Worm (Caenorhabditis elegans) whole organism, late embryonic: ENCODE results near the gene C23H3.9.

Source experiments
- C38D4.7 ChIP-seq: fragments of 200-800 bp; sonication (Bioruptor generic); optimal IDR thresholded peaks from 2 replicates; lab custom pipeline; 2018; ENCODE audit warnings: mild to moderate bottlenecking, missing genetic modification characterization, moderate library complexity, missing compliant biosample characterization
- K02D7.2 ChIP-seq: sonication (generic microtip); optimal IDR thresholded peaks from 2 replicates; lab custom pipeline; 2017; ENCODE audit warnings: mild to moderate bottlenecking, missing genetic modification characterization, missing compliant biosample characterization
- T23F11.4 ChIP-seq: fragments of 200-800 bp; sonication (Bioruptor generic); optimal IDR thresholded peaks from 2 replicates; lab custom pipeline; 2018; ENCODE audit warnings: mild to moderate bottlenecking, missing genetic modification characterization, missing compliant biosample characterization
- ceh-18 ChIP-seq: sonication (generic microtip); optimal IDR thresholded peaks from 2 replicates; lab custom pipeline; 2016; ENCODE audit warnings: missing genetic modification characterization, missing compliant biosample characterization
- ceh-24 ChIP-seq: sonication (generic microtip); optimal IDR thresholded peaks from 2 replicates; lab custom pipeline; 2016; ENCODE audit warnings: mild to moderate bottlenecking, missing genetic modification characterization, missing compliant biosample characterization
- ceh-30 ChIP-seq: fragments of 150-350 bp; optimal IDR thresholded peaks from 2 replicates; lab custom pipeline; 2014; ENCODE audit warnings: missing biosample characterization, missing genetic modification characterization
- ceh-34 ChIP-seq: sonication (generic microtip); optimal IDR thresholded peaks from 2 replicates; lab custom pipeline; 2016; ENCODE audit warnings: mild to moderate bottlenecking, missing genetic modification characterization, missing compliant biosample characterization
- ceh-48 ChIP-seq: sonication (generic microtip); optimal IDR thresholded peaks from 2 replicates; lab custom pipeline; 2016; ENCODE audit warnings: missing genetic modification characterization, inconsistent platforms, missing compliant biosample characterization
- ceh-6 ChIP-seq: fragments of 200-800 bp; sonication (Bioruptor generic); optimal IDR thresholded peaks from 2 replicates; lab custom pipeline; 2018; ENCODE audit warnings: mild to moderate bottlenecking, missing genetic modification characterization, missing compliant biosample characterization
- ceh-9 ChIP-seq: sonication (generic microtip); optimal IDR thresholded peaks from 2 replicates; lab custom pipeline; 2016; ENCODE audit warnings: mild to moderate bottlenecking, missing genetic modification characterization, inconsistent platforms, missing compliant biosample characterization
- dmd-4 ChIP-seq: sonication (generic microtip); optimal IDR thresholded peaks from 2 replicates; lab custom pipeline; 2016; ENCODE audit warnings: borderline replicate concordance, missing genetic modification characterization, missing compliant biosample characterization
- dve-1 ChIP-seq: sonication (generic microtip); optimal IDR thresholded peaks from 2 replicates; lab custom pipeline; 2017; ENCODE audit warnings: antibody characterized with exemption, mild to moderate bottlenecking, missing genetic modification characterization, missing compliant biosample characterization
- ets-4 ChIP-seq: sonication (generic microtip); optimal IDR thresholded peaks from 2 replicates; lab custom pipeline; 2016; ENCODE audit warnings: missing genetic modification characterization, missing compliant biosample characterization
- eyg-1 ChIP-seq: sonication (generic microtip); optimal IDR thresholded peaks from 2 replicates; lab custom pipeline; 2016; ENCODE audit warnings: missing genotype, missing genetic modification characterization, missing compliant biosample characterization
- fax-1 ChIP-seq: sonication (generic microtip); optimal IDR thresholded peaks from 2 replicates; lab custom pipeline; 2016; ENCODE audit warnings: missing genotype, missing genetic modification characterization, missing compliant biosample characterization
- fkh-10 ChIP-seq: fragments of 150-350 bp; optimal IDR thresholded peaks from 2 replicates; lab custom pipeline; 2014; ENCODE audit warnings: missing biosample characterization, missing genetic modification reagents, missing genetic modification characterization
- fkh-6 ChIP-seq: sonication (generic microtip); optimal IDR thresholded peaks from 2 replicates; lab custom pipeline; 2016; ENCODE audit warnings: missing genetic modification characterization, missing compliant biosample characterization
- hlh-15 ChIP-seq: sonication (generic microtip); optimal IDR thresholded peaks from 2 replicates; lab custom pipeline; 2016; ENCODE audit warnings: missing genetic modification characterization, missing compliant biosample characterization
- hlh-30 ChIP-seq: sonication (generic microtip); optimal IDR thresholded peaks from 2 replicates; lab custom pipeline; 2017; ENCODE audit warnings: antibody characterized with exemption, missing genetic modification characterization, missing compliant biosample characterization; ENCODE audit not compliant: insufficient read depth
- hlh-6 ChIP-seq: sonication (generic microtip); optimal IDR thresholded peaks from 2 replicates; lab custom pipeline; 2016; ENCODE audit warnings: missing genotype, missing genetic modification characterization, missing compliant biosample characterization
- hlh-8 ChIP-seq: sonication (generic microtip); optimal IDR thresholded peaks from 2 replicates; lab custom pipeline; 2016; ENCODE audit warnings: missing genotype, missing genetic modification characterization, missing compliant biosample characterization
- madf-2 ChIP-seq: sonication (generic microtip); optimal IDR thresholded peaks from 2 replicates; lab custom pipeline; 2017; ENCODE audit warnings: missing genetic modification characterization, missing compliant biosample characterization
- nfya-1 ChIP-seq: sonication (generic microtip); optimal IDR thresholded peaks from 2 replicates; lab custom pipeline; 2017; ENCODE audit warnings: missing genetic modification characterization, mild to moderate bottlenecking, missing compliant biosample characterization, antibody characterized with exemption, moderate library complexity
- pax-1 ChIP-seq: fragments of 150-350 bp; optimal IDR thresholded peaks from 2 replicates; lab custom pipeline; 2014; ENCODE audit warnings: missing biosample characterization, missing genetic modification characterization
- pha-2 ChIP-seq: sonication (generic microtip); optimal IDR thresholded peaks from 2 replicates; lab custom pipeline; 2017; ENCODE audit warnings: mild to moderate bottlenecking, missing genetic modification characterization, missing compliant biosample characterization
- pqm-1 ChIP-seq: sonication (generic microtip); optimal IDR thresholded peaks from 2 replicates; lab custom pipeline; 2016; ENCODE audit warnings: missing genetic modification characterization, missing compliant biosample characterization
- pros-1 ChIP-seq: fragments of 150-350 bp; optimal IDR thresholded peaks from 2 replicates; lab custom pipeline; 2014; ENCODE audit warnings: missing biosample characterization, missing genetic modification reagents, missing genetic modification characterization
- sdc-2 ChIP-seq: sonication (generic microtip); optimal IDR thresholded peaks from 2 replicates; lab custom pipeline; 2016; ENCODE audit warnings: missing genotype, missing genetic modification characterization, missing compliant biosample characterization
- syd-9 ChIP-seq: sonication (generic microtip); optimal IDR thresholded peaks from 2 replicates; lab custom pipeline; 2016; ENCODE audit warnings: mild to moderate bottlenecking, missing genetic modification characterization, moderate library complexity, missing compliant biosample characterization
- ttx-3 ChIP-seq: sonication (generic microtip); optimal IDR thresholded peaks from 2 replicates; lab custom pipeline; 2016; ENCODE audit warnings: missing genetic modification reagents, missing genetic modification characterization, missing compliant biosample characterization
- unc-42 ChIP-seq: sonication (generic microtip); optimal IDR thresholded peaks from 2 replicates; lab custom pipeline; 2016; ENCODE audit warnings: missing genotype, missing genetic modification characterization, missing compliant biosample characterization
- unc-55 ChIP-seq: sonication (generic microtip); optimal IDR thresholded peaks from 2 replicates; lab custom pipeline; 2017; ENCODE audit warnings: missing biosample characterization, missing genetic modification reagents, missing genetic modification characterization
- unc-86 ChIP-seq: sonication (generic microtip); optimal IDR thresholded peaks from 2 replicates; lab custom pipeline; 2016; ENCODE audit warnings: missing genetic modification characterization, missing compliant biosample characterization
- zip-5 ChIP-seq: sonication (generic microtip); optimal IDR thresholded peaks from 2 replicates; lab custom pipeline; 2016; ENCODE audit warnings: missing genetic modification characterization, missing compliant biosample characterization
- ztf-16 ChIP-seq: sonication (generic microtip); optimal IDR thresholded peaks from 2 replicates; lab custom pipeline; 2017; ENCODE audit warnings: missing genetic modification characterization, missing compliant biosample characterization

C23H3.9 gene

ce11 chrII:46116-46515 lies 33.0 kb downstream of the C23H3.9 start, which contains the start of gene rpt-4:
Gene rpt-4 (minus strand): TSS chrII:46216.
- TF ChIP-seq fkh-6 (tag; lab: Kevin White, UChicago) (no peak), fkh-10 (GFP tag; lab: Kevin White, UChicago) (no peak), ets-4 (tag; lab: Kevin White, UChicago) (no peak), sdc-2 (no peak), hlh-6 (no peak), ceh-6 (GFP tag; lab: Kevin White, UChicago) (no peak), eyg-1 (tag; lab: Kevin White, UChicago) (no peak), nfya-1 (no peak), fax-1 (no peak), hlh-8 (tag; lab: Kevin White, UChicago) (no peak), pros-1 (no peak), hlh-15 (tag; lab: Kevin White, UChicago) (no peak), T23F11.4 (GFP tag; lab: Kevin White, UChicago) (no peak)

- TF ChIP-seq dmd-4 (tag; lab: Kevin White, UChicago) (no peak), C38D4.7 (GFP tag; lab: Kevin White, UChicago) (no peak), syd-9 (tag; lab: Kevin White, UChicago) (no peak), unc-86 (tag; lab: Kevin White, UChicago) (no peak), ceh-18 (tag; lab: Kevin White, UChicago) (no peak), ttx-3 (tag; lab: Kevin White, UChicago) (no peak), ceh-24 (tag; lab: Kevin White, UChicago) (no peak)
- TF ChIP-seq, all 69 proteins: peak for 0
These were observed 34.3 kb downstream of the C23H3.9 start, which contains the start of gene rpoa-49 for ce11 chrII:44740-45139. Gene rpoa-49 (plus strand): TSS chrII:45040.

ce11 chrII:43640-44039 lies 35.4 kb downstream of the C23H3.9 start, which contains the start of gene nfyc-1:
Gene nfyc-1 (plus strand): TSS chrII:43907.
- TF ChIP-seq unc-42 (peak; percentile 76), nfya-1 (peak; percentile 28), ceh-34 (tag; lab: Kevin White, UChicago) (no peak), ztf-16 (tag; lab: Kevin White, UChicago) (no peak), ceh-9 (tag; lab: Kevin White, UChicago) (no peak), hlh-30 (tag; lab: Kevin White, UChicago) (no peak), unc-55 (GFP tag; lab: Kevin White, UChicago) (peak; percentile 36)

- TF ChIP-seq ceh-48 (tag; lab: Kevin White, UChicago) (no peak), ceh-30 (no peak)
These were observed 37.2 kb downstream of the C23H3.9 start, which contains the start of gene F23F1.10 for ce11 chrII:41914-42313. Gene F23F1.10 (minus strand): TSS chrII:41982.

ce11 chrII:39437-39836 lies 39.6 kb downstream of the C23H3.9 start, which contains the start of gene spp-24:
Gene spp-24 (minus strand): TSS chrII:39537.
- no peak for TF ChIP-seq fax-1
- no peak for TF ChIP-seq K02D7.2 (tag; lab: Kevin White, UChicago)
- TF ChIP-seq pha-2 (tag; lab: Kevin White, UChicago) = no peak
- no peak for TF ChIP-seq unc-42
- no peak for TF ChIP-seq hlh-6
- TF ChIP-seq pqm-1 = no peak
- no peak for TF ChIP-seq madf-2 (tag; lab: Kevin White, UChicago)
- TF ChIP-seq T23F11.4 (GFP tag; lab: Kevin White, UChicago) = no peak
- no peak for TF ChIP-seq dve-1 (tag; lab: Kevin White, UChicago)

- TF ChIP-seq madf-2 (tag; lab: Kevin White, UChicago) = no peak
- no peak for TF ChIP-seq nfya-1
- TF ChIP-seq zip-5 = no peak
- TF ChIP-seq pax-1 (tag; lab: Kevin White, UChicago) = no peak
These were observed 41.9 kb downstream of the C23H3.9 start, which contains the start of gene F23F1.6 for ce11 chrII:37213-37612. Gene F23F1.6 (minus strand): TSS chrII:37313.
